Worm (Caenorhabditis elegans): ENCODE results near the gene hpo-7.

DNA sequence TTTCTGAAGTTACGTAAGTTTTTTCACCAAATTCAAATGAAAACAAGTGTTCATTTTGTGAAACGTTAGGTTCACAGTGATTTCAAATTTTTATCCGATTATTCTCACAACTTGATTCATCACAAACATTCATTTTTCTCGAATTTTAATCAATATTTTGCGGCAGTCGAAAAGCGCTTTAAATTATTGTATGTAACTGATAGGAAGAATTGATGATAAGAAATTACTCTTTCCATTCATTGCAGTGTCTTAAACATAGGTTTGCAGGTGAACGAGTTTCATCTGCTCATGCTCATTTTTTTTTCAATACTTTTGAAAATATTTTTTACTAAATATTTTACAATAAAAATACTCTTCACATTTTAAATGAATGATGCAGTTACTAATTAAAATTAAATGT, 17.0 kb upstream of the hpo-7 start:
- TF ChIP-seq hmg-11 (tag; optimal IDR thresholded peaks at IDR 0.05) (no peak), nhr-76 (tag; optimal IDR thresholded peaks at IDR 0.05) (no peak), daf-12 (tag; optimal IDR thresholded peaks at IDR 0.05) (no peak), fkh-10 (GFP tag; optimal IDR thresholded peaks at IDR 0.05) (no peak), pqm-1 (tag; optimal IDR thresholded peaks at IDR 0.05) (peak; percentile 9), mdl-1 (tag; optimal IDR thresholded peaks at IDR 0.05) (no peak), ama-1 (optimal IDR thresholded peaks at IDR 0.05) (no peak)

All from whole organism, L3 larva.